Fruit fly (Drosophila melanogaster): ENCODE results near the gene DCAF12.

Gene DCAF12

dm6 chr3R:11971394-11971793, 45.4 kb downstream of the DCAF12 start, which contains the start of gene GC2:
Gene GC2 (plus strand): TSS chr3R:11971694.
- TF ChIP-seq CG12768 (GFP tag; optimal IDR thresholded peaks at IDR 0.05) (no peak), CG7045 (GFP tag; optimal IDR thresholded peaks at IDR 0.05) (no peak), CG14711 (tag; optimal IDR thresholded peaks at IDR 0.05) (no peak), CG33017 (tag; optimal IDR thresholded peaks at IDR 0.05) (no peak), CG11617 (GFP tag; optimal IDR thresholded peaks at IDR 0.05) (no peak), tj (GFP tag; optimal IDR thresholded peaks at IDR 0.05) (no peak), kay (GFP tag; ENCODE audit: borderline replicate concordance) (no peak), bab1 (GFP tag; optimal IDR thresholded peaks at IDR 0.05) (no peak), Mnt (GFP tag; optimal IDR thresholded peaks at IDR 0.05) (no peak), CG7101 (tag; optimal IDR thresholded peaks at IDR 0.05) (no peak), toe (GFP tag; optimal IDR thresholded peaks at IDR 0.05) (no peak), pad (GFP tag; optimal IDR thresholded peaks at IDR 0.05) (no peak), cic (GFP tag; optimal IDR thresholded peaks at IDR 0.05) (no peak)

- TF ChIP-seq bab1 (GFP tag; optimal IDR thresholded peaks at IDR 0.05) (no peak), CG33017 (tag; optimal IDR thresholded peaks at IDR 0.05) (peak; percentile 46), cic (GFP tag; optimal IDR thresholded peaks at IDR 0.05) (peak; percentile 38), cnc (optimal IDR thresholded peaks at IDR 0.05) (no peak), ovo (GFP tag; optimal IDR thresholded peaks at IDR 0.05) (no peak), CG14711 (tag; optimal IDR thresholded peaks at IDR 0.05) (peak; percentile 17), Hr96 (GFP tag; optimal IDR thresholded peaks at IDR 0.05) (peak; percentile 25), kay (GFP tag; ENCODE audit: borderline replicate concordance) (no peak), Mnt (GFP tag; optimal IDR thresholded peaks at IDR 0.05) (no peak), tj (GFP tag; optimal IDR thresholded peaks at IDR 0.05) (no peak), CG5204 (GFP tag; optimal IDR thresholded peaks at IDR 0.05) (peak; percentile 3), pad (GFP tag; optimal IDR thresholded peaks at IDR 0.05) (no peak), toe (GFP tag; optimal IDR thresholded peaks at IDR 0.05) (peak; percentile 6), CG7045 (GFP tag; optimal IDR thresholded peaks at IDR 0.05) (peak; percentile 15), CG7101 (tag; optimal IDR thresholded peaks at IDR 0.05) (peak; percentile 48), CG11617 (GFP tag; optimal IDR thresholded peaks at IDR 0.05) (peak; percentile 29), CG1620 (GFP tag; optimal IDR thresholded peaks at IDR 0.05) (no peak), Clk (GFP tag; optimal IDR thresholded peaks at IDR 0.05) (no peak), CG12768 (GFP tag; optimal IDR thresholded peaks at IDR 0.05) (peak; percentile 8), Crg-1 (GFP tag; optimal IDR thresholded peaks at IDR 0.05) (no peak)
Observed at dm6 chr3R:11969217-11969616, 47.6 kb downstream of the DCAF12 start.

- peak; percentile 69 for TF ChIP-seq tj (GFP tag; optimal IDR thresholded peaks at IDR 0.05)
- TF ChIP-seq ovo (GFP tag; optimal IDR thresholded peaks at IDR 0.05): peak; percentile 83
- TF ChIP-seq bab1 (GFP tag; optimal IDR thresholded peaks at IDR 0.05): no peak
- peak; percentile 8 for TF ChIP-seq Mnt (GFP tag; optimal IDR thresholded peaks at IDR 0.05)
- TF ChIP-seq CG33017 (tag; optimal IDR thresholded peaks at IDR 0.05): no peak
- peak; percentile 52 for TF ChIP-seq cic (GFP tag; optimal IDR thresholded peaks at IDR 0.05)
- peak; percentile 28 for TF ChIP-seq CG12768 (GFP tag; optimal IDR thresholded peaks at IDR 0.05)
Observed at dm6 chr3R:11968030-11968753, 48.6 kb downstream of the DCAF12 start.

- no peak for TF ChIP-seq Crg-1 (GFP tag; optimal IDR thresholded peaks at IDR 0.05)
- no peak for TF ChIP-seq kay (GFP tag; ENCODE audit: borderline replicate concordance)
- no peak for TF ChIP-seq CG12768 (GFP tag; optimal IDR thresholded peaks at IDR 0.05)
- TF ChIP-seq CG33017 (tag; optimal IDR thresholded peaks at IDR 0.05): no peak
- TF ChIP-seq pad (GFP tag; optimal IDR thresholded peaks at IDR 0.05): no peak
- no peak for TF ChIP-seq cic (GFP tag; optimal IDR thresholded peaks at IDR 0.05)
- TF ChIP-seq cnc (optimal IDR thresholded peaks at IDR 0.05): no peak
- TF ChIP-seq CG7101 (tag; optimal IDR thresholded peaks at IDR 0.05): peak; percentile 39
- no peak for TF ChIP-seq ovo (GFP tag; optimal IDR thresholded peaks at IDR 0.05)
- peak; percentile 7 for TF ChIP-seq Hr96 (GFP tag; optimal IDR thresholded peaks at IDR 0.05)
- no peak for TF ChIP-seq tj (GFP tag; optimal IDR thresholded peaks at IDR 0.05)
- peak; percentile 30 for TF ChIP-seq CG14711 (tag; optimal IDR thresholded peaks at IDR 0.05)
- TF ChIP-seq CG5204 (GFP tag; optimal IDR thresholded peaks at IDR 0.05): peak; percentile 53
- peak; percentile 56 for TF ChIP-seq bab1 (GFP tag; optimal IDR thresholded peaks at IDR 0.05)
- TF ChIP-seq Clk (GFP tag; optimal IDR thresholded peaks at IDR 0.05): no peak
- TF ChIP-seq CG7045 (GFP tag; optimal IDR thresholded peaks at IDR 0.05): no peak
- TF ChIP-seq Mnt (GFP tag; optimal IDR thresholded peaks at IDR 0.05): peak; percentile 24
- TF ChIP-seq CG11617 (GFP tag; optimal IDR thresholded peaks at IDR 0.05): peak; percentile 46
- peak; percentile 32 for TF ChIP-seq CG1620 (GFP tag; optimal IDR thresholded peaks at IDR 0.05)
- TF ChIP-seq toe (GFP tag; optimal IDR thresholded peaks at IDR 0.05): peak; percentile 62
Observed at dm6 chr3R:11967262-11968029, 49.4 kb downstream of the DCAF12 start, which contains the start of the genes CG12213 and GC1. Gene CG12213 (minus strand): TSS chr3R:11967691. Gene GC1 (plus strand): TSS chr3R:11967708.

All from whole organism, adult.